Worm (Caenorhabditis elegans) whole organism, L1 larva: Measurements from ENCODE around the gene C25F9.16.

Experiments
- lin-39 ChIP-seq: fragments of 150-350 bp; optimal IDR thresholded peaks from 2 replicates; lab custom pipeline; 2014; ENCODE audit warnings: missing biosample characterization, missing genetic modification reagents, missing genetic modification characterization
- nhr-90 ChIP-seq: sonication (generic microtip); optimal IDR thresholded peaks from 2 replicates; lab custom pipeline; 2016; ENCODE audit warnings: mild to moderate bottlenecking, missing genetic modification characterization, missing compliant biosample characterization; ENCODE audit not compliant: poor library complexity

DNA sequence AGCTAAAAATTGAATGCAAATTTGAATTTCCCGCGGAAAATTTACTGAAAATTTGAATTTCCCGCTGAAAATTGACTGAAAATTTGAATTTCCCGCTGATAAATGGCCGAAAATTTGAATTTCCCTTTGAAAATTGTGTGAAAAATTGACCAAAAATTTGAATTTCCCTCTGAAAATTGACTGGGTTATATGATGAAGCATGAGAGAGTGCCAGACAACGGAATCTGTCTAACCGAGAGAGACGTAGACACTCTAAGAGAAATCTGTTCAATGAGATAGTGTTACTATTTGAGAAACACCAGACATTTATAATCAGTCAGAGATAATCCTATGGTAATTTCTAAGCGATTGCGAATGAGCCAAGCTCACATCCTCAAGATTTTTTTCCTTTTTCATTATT lies 43.1 kb downstream of the C25F9.16 start:
- TF ChIP-seq lin-39 (tag; lab: Kevin White, UChicago) (no peak), nhr-90 (no peak)
